Worm (Caenorhabditis elegans) whole organism, late embryonic: ENCODE results near the gene ZK1307.4.
A peak's percentile ranks its signal among the peaks of the same experiment; 100 is the strongest.

Source experiments
- C08G9.2 ChIP-seq: sonication (generic microtip); optimal IDR thresholded peaks from 2 replicates; lab custom pipeline; 2016; ENCODE audit warnings: mild to moderate bottlenecking, missing genetic modification characterization, moderate library complexity, missing compliant biosample characterization
- F13H6.1 ChIP-seq: sonication (generic microtip); optimal IDR thresholded peaks from 2 replicates; lab custom pipeline; 2016; ENCODE audit warnings: missing genetic modification characterization, missing compliant biosample characterization
- T23F11.4 ChIP-seq: fragments of 200-800 bp; sonication (Bioruptor generic); optimal IDR thresholded peaks from 2 replicates; lab custom pipeline; 2018; ENCODE audit warnings: mild to moderate bottlenecking, missing genetic modification characterization, missing compliant biosample characterization
- ama-1 ChIP-seq: fragments of 150-350 bp; optimal IDR thresholded peaks from 2 replicates; lab custom pipeline; 2014
- ceh-18 ChIP-seq: sonication (generic microtip); optimal IDR thresholded peaks from 2 replicates; lab custom pipeline; 2016; ENCODE audit warnings: missing genetic modification characterization, missing compliant biosample characterization
- ceh-2 ChIP-seq: sonication (generic microtip); optimal IDR thresholded peaks from 2 replicates; lab custom pipeline; 2016; ENCODE audit warnings: missing genotype, missing genetic modification characterization, missing compliant biosample characterization
- ceh-31 ChIP-seq: sonication (generic microtip); optimal IDR thresholded peaks from 2 replicates; lab custom pipeline; 2016; ENCODE audit warnings: missing genetic modification characterization, missing compliant biosample characterization
- ceh-34 ChIP-seq: sonication (generic microtip); optimal IDR thresholded peaks from 2 replicates; lab custom pipeline; 2016; ENCODE audit warnings: mild to moderate bottlenecking, missing genetic modification characterization, missing compliant biosample characterization
- ceh-45 ChIP-seq: fragments of 200-800 bp; sonication (Bioruptor generic); IDR thresholded peaks from 2 replicates; pipeline ENCODE4 v1.3.6; 2022; ENCODE audit warnings: missing genetic modification reagents, missing genetic modification characterization, missing compliant biosample characterization
- ceh-9 ChIP-seq: sonication (generic microtip); optimal IDR thresholded peaks from 2 replicates; lab custom pipeline; 2016; ENCODE audit warnings: mild to moderate bottlenecking, missing genetic modification characterization, inconsistent platforms, missing compliant biosample characterization
- dve-1 ChIP-seq: sonication (generic microtip); optimal IDR thresholded peaks from 2 replicates; lab custom pipeline; 2017; ENCODE audit warnings: antibody characterized with exemption, mild to moderate bottlenecking, missing genetic modification characterization, missing compliant biosample characterization
- elt-2 ChIP-seq: sonication (generic microtip); optimal IDR thresholded peaks from 2 replicates; lab custom pipeline; 2016; ENCODE audit warnings: missing genetic modification reagents, missing genetic modification characterization, missing compliant biosample characterization
- elt-4 ChIP-seq: sonication (generic microtip); optimal IDR thresholded peaks from 2 replicates; lab custom pipeline; 2016; ENCODE audit warnings: missing genetic modification characterization, missing compliant biosample characterization
- eyg-1 ChIP-seq: sonication (generic microtip); optimal IDR thresholded peaks from 2 replicates; lab custom pipeline; 2016; ENCODE audit warnings: missing genotype, missing genetic modification characterization, missing compliant biosample characterization
- fkh-10 ChIP-seq: fragments of 150-350 bp; optimal IDR thresholded peaks from 2 replicates; lab custom pipeline; 2014; ENCODE audit warnings: missing biosample characterization, missing genetic modification reagents, missing genetic modification characterization
- fkh-6 ChIP-seq: sonication (generic microtip); optimal IDR thresholded peaks from 2 replicates; lab custom pipeline; 2016; ENCODE audit warnings: missing genetic modification characterization, missing compliant biosample characterization
- gmeb-2 ChIP-seq: sonication (generic microtip); optimal IDR thresholded peaks from 2 replicates; lab custom pipeline; 2016; ENCODE audit warnings: missing genetic modification characterization, inconsistent platforms, missing compliant biosample characterization
- hlh-30 ChIP-seq: sonication (generic microtip); optimal IDR thresholded peaks from 2 replicates; lab custom pipeline; 2017; ENCODE audit warnings: antibody characterized with exemption, missing genetic modification characterization, missing compliant biosample characterization; ENCODE audit not compliant: insufficient read depth
- lim-6 ChIP-seq: sonication (generic microtip); optimal IDR thresholded peaks from 2 replicates; lab custom pipeline; 2016; ENCODE audit warnings: missing genetic modification characterization, missing compliant biosample characterization
- madf-2 ChIP-seq: sonication (generic microtip); optimal IDR thresholded peaks from 2 replicates; lab custom pipeline; 2017; ENCODE audit warnings: missing genetic modification characterization, missing compliant biosample characterization
- nfya-1 ChIP-seq: sonication (generic microtip); optimal IDR thresholded peaks from 2 replicates; lab custom pipeline; 2017; ENCODE audit warnings: missing genetic modification characterization, mild to moderate bottlenecking, missing compliant biosample characterization, antibody characterized with exemption, moderate library complexity
- pag-3 ChIP-seq: sonication (generic microtip); optimal IDR thresholded peaks from 2 replicates; lab custom pipeline; 2016; ENCODE audit warnings: missing compliant biosample characterization, missing genetic modification characterization, borderline replicate concordance
- pax-1 ChIP-seq: fragments of 150-350 bp; optimal IDR thresholded peaks from 2 replicates; lab custom pipeline; 2014; ENCODE audit warnings: missing biosample characterization, missing genetic modification characterization
- pha-2 ChIP-seq: sonication (generic microtip); optimal IDR thresholded peaks from 2 replicates; lab custom pipeline; 2017; ENCODE audit warnings: mild to moderate bottlenecking, missing genetic modification characterization, missing compliant biosample characterization
- pha-4 ChIP-seq: fragments of 150-350 bp; optimal IDR thresholded peaks from 2 replicates; lab custom pipeline; 2018; ENCODE audit warnings: missing biosample characterization, missing genetic modification reagents, missing genetic modification characterization
- pqm-1 ChIP-seq: sonication (generic microtip); optimal IDR thresholded peaks from 2 replicates; lab custom pipeline; 2016; ENCODE audit warnings: missing genetic modification characterization, missing compliant biosample characterization
- pros-1 ChIP-seq: fragments of 150-350 bp; optimal IDR thresholded peaks from 2 replicates; lab custom pipeline; 2014; ENCODE audit warnings: missing biosample characterization, missing genetic modification reagents, missing genetic modification characterization
- ref-2 ChIP-seq: sonication (generic microtip); optimal IDR thresholded peaks from 2 replicates; lab custom pipeline; 2016; ENCODE audit warnings: missing genetic modification characterization, missing compliant biosample characterization
- rnt-1 ChIP-seq: sonication (generic microtip); optimal IDR thresholded peaks from 2 replicates; lab custom pipeline; 2016; ENCODE audit warnings: missing genetic modification characterization, missing compliant biosample characterization
- syd-9 ChIP-seq: sonication (generic microtip); optimal IDR thresholded peaks from 2 replicates; lab custom pipeline; 2016; ENCODE audit warnings: mild to moderate bottlenecking, missing genetic modification characterization, moderate library complexity, missing compliant biosample characterization
- tbx-2 ChIP-seq: sonication (generic microtip); optimal IDR thresholded peaks from 2 replicates; lab custom pipeline; 2016; ENCODE audit warnings: missing genetic modification characterization, missing compliant biosample characterization
- ttx-3 ChIP-seq: sonication (generic microtip); optimal IDR thresholded peaks from 2 replicates; lab custom pipeline; 2016; ENCODE audit warnings: missing genetic modification reagents, missing genetic modification characterization, missing compliant biosample characterization
- unc-3 ChIP-seq, 2 experiments: fragments of 200-800 bp in 1 of 2; sonication (Bioruptor generic) in 1 of 2; sonication (generic microtip) in 1 of 2; conservative IDR thresholded peaks in 1 of 2; optimal IDR thresholded peaks in 1 of 2; 2 replicates each; pipeline versions ENCODE4 v1.3.6 to Lab custom; 2016 to 2022; ENCODE audit warnings: missing compliant biosample characterization in 2 of 2, missing genetic modification characterization in 2 of 2, missing genetic modification reagents in 1 of 2
- unc-42 ChIP-seq: sonication (generic microtip); optimal IDR thresholded peaks from 2 replicates; lab custom pipeline; 2016; ENCODE audit warnings: missing genotype, missing genetic modification characterization, missing compliant biosample characterization
- unc-55 ChIP-seq: sonication (generic microtip); optimal IDR thresholded peaks from 2 replicates; lab custom pipeline; 2017; ENCODE audit warnings: missing biosample characterization, missing genetic modification reagents, missing genetic modification characterization
- unc-86 ChIP-seq: sonication (generic microtip); optimal IDR thresholded peaks from 2 replicates; lab custom pipeline; 2016; ENCODE audit warnings: missing genetic modification characterization, missing compliant biosample characterization
- ztf-16 ChIP-seq: sonication (generic microtip); optimal IDR thresholded peaks from 2 replicates; lab custom pipeline; 2017; ENCODE audit warnings: missing genetic modification characterization, missing compliant biosample characterization

ZK1307.4 gene

DNA sequence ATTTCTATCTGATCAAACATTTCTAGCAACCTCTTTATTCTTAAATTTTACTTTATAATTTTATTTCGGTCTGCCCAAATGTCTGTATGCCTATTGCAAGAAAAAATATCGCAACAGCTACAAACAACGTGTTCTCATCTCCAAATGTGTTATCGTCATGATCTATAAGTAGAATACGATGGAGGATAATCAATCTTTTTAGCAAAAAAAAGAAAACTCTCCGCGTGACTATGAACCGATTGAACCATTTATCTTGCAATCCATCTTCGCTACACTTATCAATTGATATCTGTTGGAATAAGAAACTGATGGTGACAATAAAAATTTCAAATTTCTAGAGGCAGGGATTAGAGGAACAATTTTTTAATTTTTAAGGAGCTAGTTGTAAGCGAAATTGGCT lies 45.6 kb downstream of the ZK1307.4 start:
- no peak for TF ChIP-seq C08G9.2 (tag; lab: Kevin White, UChicago)
- TF ChIP-seq hlh-30 (tag; lab: Kevin White, UChicago) = no peak
- TF ChIP-seq fkh-10 (GFP tag; lab: Kevin White, UChicago) = no peak
- no peak for TF ChIP-seq pax-1
- no peak for TF ChIP-seq fkh-6 (tag; lab: Kevin White, UChicago)
- no peak for TF ChIP-seq ztf-16
- no peak for TF ChIP-seq unc-86 (tag; lab: Kevin White, UChicago)
- no peak for TF ChIP-seq elt-4 (tag; lab: Kevin White, UChicago)
- no peak for TF ChIP-seq pha-4
- no peak for TF ChIP-seq eyg-1
- no peak for TF ChIP-seq T23F11.4
- TF ChIP-seq pag-3 (tag; lab: Kevin White, UChicago) = no peak
- TF ChIP-seq syd-9 (tag; lab: Kevin White, UChicago) = no peak

DNA sequence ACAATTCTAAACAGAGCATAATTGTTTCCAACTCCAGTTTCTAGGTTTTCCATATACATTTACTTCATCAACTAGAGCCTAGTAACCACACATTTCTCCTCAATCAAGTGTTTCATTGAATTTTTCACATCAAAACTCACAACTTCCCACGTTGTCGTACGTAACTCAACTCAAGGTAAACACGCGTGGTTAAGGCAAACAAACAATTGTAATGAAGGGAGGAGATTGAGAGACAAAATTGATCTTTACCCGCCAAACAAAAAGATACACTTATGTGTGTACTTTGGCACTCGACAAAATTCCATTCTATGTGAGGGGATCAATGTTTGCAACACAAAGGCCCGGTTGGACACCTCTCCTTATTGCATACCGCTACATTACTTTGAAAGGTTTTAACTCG lies 46.3 kb downstream of the ZK1307.4 start, which contains the start of gene nhr-19:
Gene nhr-19 (minus strand): TSS at position 191 of the 400 bp plus-strand sequence.
- TF ChIP-seq gmeb-2 (tag; lab: Kevin White, UChicago) = no peak
- TF ChIP-seq ceh-9 (tag; lab: Kevin White, UChicago) = no peak

DNA sequence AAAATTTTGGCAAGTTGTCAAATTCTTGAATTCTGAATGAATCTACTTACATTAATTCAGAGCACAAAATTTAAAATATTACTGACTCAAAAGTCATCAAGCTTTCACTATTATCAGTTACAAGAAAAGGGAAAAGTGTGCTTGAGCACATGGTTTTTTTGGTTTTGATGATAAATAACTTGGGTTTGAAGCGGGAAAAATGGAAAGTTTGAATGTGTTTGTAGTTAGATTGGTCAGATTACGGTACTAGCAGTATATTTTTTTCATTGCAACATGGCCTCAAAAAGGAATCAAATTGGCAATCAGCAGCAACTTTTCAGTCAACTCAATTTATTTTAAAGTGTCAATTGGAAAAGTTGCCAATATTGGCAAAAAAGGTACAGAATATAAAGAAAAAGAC lies 46.9 kb downstream of the ZK1307.4 start:
- TF ChIP-seq pax-1 = no peak
- TF ChIP-seq ceh-31 (tag; lab: Kevin White, UChicago) = no peak
- no peak for TF ChIP-seq madf-2 (tag; lab: Kevin White, UChicago)
- TF ChIP-seq syd-9 (tag; lab: Kevin White, UChicago) = no peak
- no peak for TF ChIP-seq ceh-18 (tag; lab: Kevin White, UChicago)
- TF ChIP-seq pha-2 (tag; lab: Kevin White, UChicago) = no peak
- no peak for TF ChIP-seq unc-3 (GFP tag; conservative IDR thresholded peaks at IDR 0.05; lab: Robert Waterston, UW)
- no peak for TF ChIP-seq unc-3 (tag; optimal IDR thresholded peaks at IDR 0.05; lab: Kevin White, UChicago)
- TF ChIP-seq F13H6.1 (tag; lab: Kevin White, UChicago) = no peak

DNA sequence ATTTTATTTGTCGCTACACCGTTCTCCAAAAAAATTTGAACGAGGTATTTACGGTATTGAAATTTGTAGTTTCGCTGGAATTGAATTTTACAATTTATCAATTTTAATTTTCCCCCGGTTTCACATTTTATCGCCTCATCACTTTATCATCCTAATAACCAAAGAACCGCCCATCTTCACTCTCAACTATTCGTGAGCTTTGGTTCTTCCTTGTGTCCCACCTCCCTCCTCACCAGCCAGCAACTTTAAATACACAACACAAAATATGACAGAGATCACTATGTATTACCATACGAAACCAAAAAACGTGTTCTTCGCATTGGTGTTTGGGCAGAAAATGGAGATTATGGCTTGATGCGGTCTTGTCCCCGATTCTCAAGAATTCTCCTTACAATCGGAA lies 47.5 kb downstream of the ZK1307.4 start:
- TF ChIP-seq lim-6 (tag; lab: Kevin White, UChicago) (no peak), ceh-34 (no peak), ceh-2 (tag; lab: Kevin White, UChicago) (no peak), syd-9 (tag; lab: Kevin White, UChicago) (no peak), fkh-10 (GFP tag; lab: Kevin White, UChicago) (no peak), ztf-16 (no peak)
- TF ChIP-seq, all 69 proteins: peak for 0

DNA sequence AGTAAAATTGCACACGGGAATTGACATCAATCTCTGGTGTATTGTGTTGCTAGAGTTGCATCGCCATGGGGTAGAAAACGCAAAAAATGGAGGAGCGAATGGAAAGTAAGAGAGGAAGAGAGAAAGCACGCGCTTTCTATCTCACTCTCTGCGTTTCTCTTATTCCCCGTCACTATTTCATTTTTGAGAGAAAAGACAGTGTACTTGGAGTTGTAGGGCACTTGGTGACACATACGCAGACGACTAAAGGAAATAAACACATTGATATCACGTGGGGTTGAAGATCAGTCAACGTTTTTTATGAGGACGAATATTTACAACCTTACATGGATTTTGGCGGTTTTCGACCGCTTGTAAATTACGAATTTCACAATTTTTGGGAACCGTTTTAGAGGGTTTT lies 48.2 kb downstream of the ZK1307.4 start:
- TF ChIP-seq elt-2 (tag; lab: Kevin White, UChicago) = peak; percentile 59
- TF ChIP-seq unc-42 = peak; percentile 33
- no peak for TF ChIP-seq elt-4 (tag; lab: Kevin White, UChicago)
- TF ChIP-seq ceh-31 (tag; lab: Kevin White, UChicago) = peak; percentile 41
- peak; percentile 62 for TF ChIP-seq F13H6.1 (tag; lab: Kevin White, UChicago)
- TF ChIP-seq unc-55 (GFP tag; lab: Kevin White, UChicago) = peak; percentile 85
- peak; percentile 32 for TF ChIP-seq pax-1
- TF ChIP-seq dve-1 = peak; percentile 52
- TF ChIP-seq ceh-45 (GFP tag; lab: Robert Waterston, UW) = no peak
- peak; percentile 41 for TF ChIP-seq pros-1 (tag; lab: Kevin White, UChicago)
- peak; percentile 10 for TF ChIP-seq ref-2 (tag; lab: Kevin White, UChicago)
- peak; percentile 84 for TF ChIP-seq ceh-18 (tag; lab: Kevin White, UChicago)
- peak; percentile 76 for TF ChIP-seq nfya-1 (tag; lab: Kevin White, UChicago)
- peak; percentile 2 for TF ChIP-seq ceh-34
- peak; percentile 96 for TF ChIP-seq hlh-30 (tag; lab: Kevin White, UChicago)
- peak; percentile 8 for TF ChIP-seq pqm-1 (tag; lab: Kevin White, UChicago)
- TF ChIP-seq tbx-2 (tag; lab: Kevin White, UChicago) = peak; percentile 55
- TF ChIP-seq ttx-3 (tag; lab: Kevin White, UChicago) = no peak
- no peak for TF ChIP-seq ama-1 (lab: Kevin White, UChicago)
- peak; percentile 42 for TF ChIP-seq rnt-1
- TF ChIP-seq, all 69 proteins: peak for 16
